Fruit fly (Drosophila melanogaster) whole organism, adult: ENCODE measurements around the gene Exo84.

ENCODE experiments used
- CG11617 ChIP-seq: fragments of 200-800 bp; sonication (Bioruptor generic); optimal IDR thresholded peaks from 2 replicates; lab custom pipeline; 2017; ENCODE audit warnings: mild to moderate bottlenecking, missing biosample characterization, missing genetic modification reagents, missing genetic modification characterization
- CG12768 ChIP-seq: fragments of 200-800 bp; sonication (Bioruptor generic); optimal IDR thresholded peaks from 2 replicates; lab custom pipeline; 2017; ENCODE audit warnings: missing biosample characterization, missing genetic modification characterization, mild to moderate bottlenecking, moderate library complexity, missing genetic modification reagents
- CG14711 ChIP-seq: fragments of 200-800 bp; sonication (Bioruptor generic); optimal IDR thresholded peaks from 2 replicates; lab custom pipeline; 2018; ENCODE audit warnings: missing biosample characterization, mild to moderate bottlenecking, missing genetic modification characterization, moderate library complexity
- CG1620 ChIP-seq: fragments of 200-800 bp; sonication (Bioruptor generic); optimal IDR thresholded peaks from 2 replicates; lab custom pipeline; 2016; ENCODE audit warnings: missing biosample characterization, missing genetic modification characterization
- CG33017 ChIP-seq: fragments of 200-800 bp; sonication (Bioruptor generic); optimal IDR thresholded peaks from 2 replicates; lab custom pipeline; 2018; ENCODE audit warnings: missing biosample characterization, mild to moderate bottlenecking, missing genetic modification characterization, moderate library complexity
- CG5204 ChIP-seq: fragments of 200-800 bp; sonication (Bioruptor generic); optimal IDR thresholded peaks from 2 replicates; lab custom pipeline; 2016; ENCODE audit warnings: missing biosample characterization, missing genetic modification characterization
- CG7045 ChIP-seq: fragments of 200-800 bp; sonication (Bioruptor generic); optimal IDR thresholded peaks from 2 replicates; lab custom pipeline; 2017; ENCODE audit warnings: missing biosample characterization, mild to moderate bottlenecking, missing genetic modification characterization
- CG7101 ChIP-seq: fragments of 200-800 bp; sonication (Bioruptor generic); optimal IDR thresholded peaks from 2 replicates; lab custom pipeline; 2018; ENCODE audit warnings: missing biosample characterization, mild to moderate bottlenecking, missing genetic modification characterization, moderate library complexity
- Clk ChIP-seq: fragments of 200-800 bp; sonication (Bioruptor generic); optimal IDR thresholded peaks from 2 replicates; lab custom pipeline; 2017; ENCODE audit warnings: missing biosample characterization, missing genetic modification characterization
- Crg-1 ChIP-seq: fragments of 200-800 bp; sonication (Bioruptor generic); optimal IDR thresholded peaks from 2 replicates; lab custom pipeline; 2016; ENCODE audit warnings: missing biosample characterization, missing genetic modification characterization
- Hr96 ChIP-seq: fragments of 200-800 bp; sonication (Bioruptor generic); optimal IDR thresholded peaks from 2 replicates; lab custom pipeline; 2016; ENCODE audit warnings: missing biosample characterization, missing genetic modification characterization
- Mnt ChIP-seq: fragments of 200-800 bp; sonication (Bioruptor generic); optimal IDR thresholded peaks from 2 replicates; lab custom pipeline; 2016; ENCODE audit warnings: missing biosample characterization, mild to moderate bottlenecking, missing genetic modification characterization
- bab1 ChIP-seq: fragments of 200-800 bp; sonication (Bioruptor generic); optimal IDR thresholded peaks from 3 replicates; lab custom pipeline; 2019; ENCODE audit warnings: missing biosample characterization, mild to moderate bottlenecking, missing genetic modification characterization, moderate library complexity
- cic ChIP-seq: fragments of 200-800 bp; sonication (Bioruptor generic); optimal IDR thresholded peaks from 2 replicates; lab custom pipeline; 2017; ENCODE audit warnings: missing biosample characterization, mild to moderate bottlenecking, missing genetic modification characterization, moderate library complexity
- cnc ChIP-seq, 2 experiments: fragments of >200 bp; optimal IDR thresholded peaks; 2 replicates each; lab custom pipeline; 2017
- kay ChIP-seq: fragments of 200-800 bp; sonication (Bioruptor generic); peaks from one replicate; lab custom pipeline; 2016; ENCODE audit warnings: missing biosample characterization, missing genetic modification characterization, borderline replicate concordance
- ovo ChIP-seq: fragments of 200-800 bp; sonication (Bioruptor generic); optimal IDR thresholded peaks from 2 replicates; lab custom pipeline; 2016; ENCODE audit warnings: missing biosample characterization, missing genetic modification characterization
- pad ChIP-seq: fragments of 200-800 bp; sonication (Bioruptor generic); optimal IDR thresholded peaks from 3 replicates; lab custom pipeline; 2017; ENCODE audit warnings: missing biosample characterization, missing genetic modification characterization, mild to moderate bottlenecking, moderate library complexity, missing genetic modification reagents
- tj ChIP-seq: fragments of 200-800 bp; sonication (Bioruptor generic); optimal IDR thresholded peaks from 3 replicates; lab custom pipeline; 2017; ENCODE audit warnings: missing biosample characterization, mild to moderate bottlenecking, missing genetic modification characterization, moderate library complexity
- toe ChIP-seq: fragments of 200-800 bp; sonication (Bioruptor generic); optimal IDR thresholded peaks from 2 replicates; lab custom pipeline; 2016; ENCODE audit warnings: missing biosample characterization, missing genetic modification characterization

The Exo84 gene

DNA sequence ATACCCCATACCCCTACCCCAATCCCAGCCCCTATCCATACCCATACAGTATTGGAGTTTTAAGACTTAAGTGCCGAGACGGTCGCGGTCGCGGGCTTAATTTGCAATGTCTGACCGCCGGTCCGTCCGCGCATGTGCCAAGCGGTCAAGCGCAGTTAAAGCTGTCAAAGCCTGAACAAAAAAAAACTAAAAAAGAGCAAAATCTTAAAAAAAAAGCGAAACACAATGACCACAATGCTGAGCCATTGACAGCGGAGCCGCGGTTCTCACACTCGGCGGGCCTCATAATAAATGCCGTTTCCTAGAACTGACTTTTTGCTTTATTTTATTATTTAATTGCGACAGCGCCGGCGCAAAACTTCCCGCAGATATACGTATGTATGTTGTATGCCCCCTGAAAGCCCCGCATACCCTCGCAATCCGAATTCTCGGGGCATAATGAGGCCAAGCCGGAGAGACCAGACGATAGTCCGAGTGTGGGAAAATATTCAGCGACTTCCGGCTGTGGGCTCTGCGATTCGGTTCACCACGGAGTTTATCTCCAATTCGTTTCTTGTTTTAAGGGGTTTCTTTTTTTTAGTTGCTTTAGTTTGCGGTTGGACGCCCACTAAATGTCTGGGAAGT is 47.6 kb downstream of the Exo84 start:
- TF ChIP-seq CG7101: no peak
- TF ChIP-seq CG11617: no peak
- TF ChIP-seq tj: peak; percentile 42

DNA sequence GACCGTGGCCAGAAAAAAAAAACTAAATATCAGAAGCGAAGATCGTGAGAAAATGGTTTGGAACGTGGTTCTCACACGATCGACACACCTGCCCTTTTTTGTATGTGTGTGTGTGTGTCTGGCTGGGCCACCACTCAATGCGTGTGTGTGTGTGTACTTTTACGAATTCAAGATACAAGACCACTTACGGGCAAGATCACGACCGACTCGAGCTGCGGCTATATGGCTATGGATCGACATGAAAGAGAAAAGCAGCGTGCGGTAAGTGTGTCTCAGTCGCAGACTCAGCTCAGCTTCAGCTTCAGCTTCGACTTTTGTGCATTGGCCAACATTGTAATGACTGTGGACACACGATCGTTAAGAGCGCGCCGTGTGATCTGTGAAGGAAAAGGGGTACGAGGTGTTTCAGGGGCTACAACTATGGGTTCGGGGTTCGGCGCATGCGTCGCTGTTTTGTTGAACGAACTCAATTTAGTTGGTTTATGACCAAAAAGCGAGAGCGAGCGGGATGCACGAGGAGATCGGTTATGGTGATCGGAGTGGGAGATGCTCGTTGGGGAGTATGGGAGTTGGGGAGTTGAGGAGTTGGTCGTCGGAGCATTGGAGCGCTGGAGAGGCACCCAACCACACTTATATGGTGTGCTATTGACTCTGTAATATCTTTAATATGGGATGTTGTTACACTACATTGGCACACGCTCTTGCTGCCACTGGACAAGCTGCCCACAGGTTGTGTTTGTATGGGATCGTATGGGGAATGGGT is 49.3 kb downstream of the Exo84 start:
- TF ChIP-seq cic (GFP tag; lab: Kevin White, UChicago) (no peak), CG7045 (GFP tag; lab: Kevin White, UChicago) (no peak), pad (GFP tag; lab: Kevin White, UChicago) (no peak), kay (no peak), Hr96 (GFP tag; lab: Kevin White, UChicago) (no peak), Crg-1 (no peak), CG14711 (tag; lab: Kevin White, UChicago) (no peak), CG11617 (no peak), CG7101 (no peak), CG5204 (GFP tag; lab: Kevin White, UChicago) (no peak)

DNA sequence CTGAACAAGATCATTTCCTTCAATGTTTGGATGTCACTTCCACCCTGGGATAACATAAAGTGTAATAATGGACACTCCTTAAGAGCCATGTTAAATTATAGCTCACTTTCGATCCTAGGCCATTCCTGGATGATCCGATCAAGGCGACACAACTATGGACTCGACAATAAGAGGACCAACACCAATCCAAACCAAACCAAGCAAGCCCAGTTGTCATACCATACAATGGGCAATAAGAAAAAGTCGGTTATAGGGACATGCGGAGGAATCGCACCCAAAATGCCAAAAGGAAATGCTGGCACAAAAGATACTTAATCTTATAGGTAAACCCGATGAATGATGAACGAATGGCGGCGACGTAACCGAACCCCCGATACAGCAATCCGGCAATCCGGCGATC is 50.0 kb downstream of the Exo84 start:
- TF ChIP-seq ovo (GFP tag; lab: Kevin White, UChicago) (no peak), tj (no peak), cnc (optimal IDR thresholded peaks at IDR 0.05; lab: Kevin White, UChicago) (no peak), Mnt (GFP tag; lab: Kevin White, UChicago) (no peak), kay (no peak), CG1620 (GFP tag; lab: Kevin White, UChicago) (no peak), Clk (GFP tag; lab: Kevin White, UChicago) (no peak), CG11617 (no peak), CG14711 (tag; lab: Kevin White, UChicago) (no peak), Hr96 (GFP tag; lab: Kevin White, UChicago) (no peak), cic (GFP tag; lab: Kevin White, UChicago) (no peak), CG7101 (no peak), pad (GFP tag; lab: Kevin White, UChicago) (no peak), Crg-1 (no peak), CG5204 (GFP tag; lab: Kevin White, UChicago) (no peak), bab1 (GFP tag; lab: Kevin White, UChicago) (no peak), CG33017 (tag; lab: Kevin White, UChicago) (no peak), CG7045 (GFP tag; lab: Kevin White, UChicago) (no peak), CG12768 (GFP tag; lab: Kevin White, UChicago) (no peak), toe (GFP tag; lab: Kevin White, UChicago) (no peak)

DNA sequence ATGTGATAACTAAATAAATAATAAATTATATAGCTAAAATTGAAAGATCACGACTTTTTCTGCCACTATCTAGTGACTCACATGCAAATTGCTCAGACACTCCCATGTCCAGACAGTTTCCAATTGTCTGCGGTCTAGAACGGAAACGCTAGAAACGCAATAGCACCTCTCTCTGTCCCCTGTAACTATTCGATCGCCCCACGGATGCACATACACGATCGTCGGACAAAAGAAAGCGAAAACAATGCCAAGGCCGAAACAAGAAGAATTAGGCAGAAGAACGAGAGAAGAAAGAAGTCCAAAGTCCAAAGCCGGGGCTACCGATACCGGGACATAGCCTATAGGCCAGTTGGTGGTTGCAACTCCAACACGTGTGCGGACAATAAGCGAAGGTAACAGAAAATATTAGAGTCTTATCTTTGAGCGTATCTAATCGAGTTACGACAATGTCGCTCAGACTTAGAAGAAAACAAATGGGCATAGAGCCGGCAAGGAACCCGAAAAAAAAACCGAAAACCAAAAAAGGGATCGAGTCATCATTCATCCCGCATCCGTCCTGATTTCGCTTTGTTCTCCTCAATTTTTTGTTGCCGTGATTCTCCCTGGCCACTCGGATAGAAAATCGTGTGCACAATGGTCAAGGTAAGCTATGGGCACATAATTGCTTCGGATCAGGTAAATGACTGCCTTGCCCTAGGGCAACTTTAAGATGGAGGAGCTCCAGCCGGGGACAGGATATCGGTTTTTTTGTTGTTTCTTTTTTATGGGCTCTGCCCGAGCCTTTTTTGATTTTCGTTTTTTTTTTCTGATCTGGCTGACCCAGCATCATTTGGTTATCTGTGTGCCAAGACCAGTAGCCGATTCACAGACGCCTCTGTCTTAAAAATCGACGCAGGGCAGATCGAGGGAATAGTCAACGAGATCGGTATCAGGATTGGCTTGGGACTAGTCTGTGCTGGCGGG is 51.1 kb downstream of the Exo84 start:
- no peak for TF ChIP-seq tj
- TF ChIP-seq Clk (GFP tag; lab: Kevin White, UChicago): no peak
- no peak for TF ChIP-seq CG33017 (tag; lab: Kevin White, UChicago)
- TF ChIP-seq CG7045 (GFP tag; lab: Kevin White, UChicago): no peak
- TF ChIP-seq CG11617: no peak
- no peak for TF ChIP-seq toe (GFP tag; lab: Kevin White, UChicago)
- TF ChIP-seq CG7101: no peak
- TF ChIP-seq Hr96 (GFP tag; lab: Kevin White, UChicago): no peak
- no peak for TF ChIP-seq CG5204 (GFP tag; lab: Kevin White, UChicago)
- TF ChIP-seq CG1620 (GFP tag; lab: Kevin White, UChicago): no peak
- TF ChIP-seq CG14711 (tag; lab: Kevin White, UChicago): no peak
- no peak for TF ChIP-seq cnc (optimal IDR thresholded peaks at IDR 0.05; lab: Kevin White, UChicago)
- TF ChIP-seq Mnt (GFP tag; lab: Kevin White, UChicago): no peak
- no peak for TF ChIP-seq kay
- no peak for TF ChIP-seq pad (GFP tag; lab: Kevin White, UChicago)
- TF ChIP-seq cic (GFP tag; lab: Kevin White, UChicago): no peak
